Worm (Caenorhabditis elegans) whole organism, dauer: Measurements from ENCODE around the gene acr-3.

Experiments
- unc-62 ChIP-seq: sonication (generic microtip); optimal IDR thresholded peaks from 2 replicates; lab custom pipeline; 2017; ENCODE audit warnings: missing biosample characterization, missing genetic modification reagents, missing genetic modification characterization

The acr-3 gene

DNA sequence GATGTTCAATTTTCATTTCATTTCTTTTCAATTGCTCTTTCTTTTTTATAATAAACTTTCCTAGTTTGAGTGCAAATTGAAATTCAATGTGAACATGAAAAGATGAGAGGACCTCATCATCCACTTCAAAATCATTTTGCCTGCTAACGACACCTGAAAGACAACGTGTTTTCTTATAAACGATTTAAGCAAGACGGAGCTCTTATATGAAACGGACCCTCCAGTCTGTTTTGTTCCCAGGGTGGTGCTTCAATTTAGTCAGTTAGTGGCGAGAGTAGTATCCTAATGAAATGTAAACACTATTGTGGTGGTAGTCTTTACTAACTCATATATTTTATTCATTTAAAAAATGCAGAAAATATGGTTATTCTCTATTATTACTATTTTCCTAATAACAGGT is at the start of gene acr-3:
acr-3 (plus strand) TSS at position 301 of the 400 bp plus-strand sequence.
- no peak for TF ChIP-seq unc-62 (GFP tag; lab: Kevin White, UChicago)

DNA sequence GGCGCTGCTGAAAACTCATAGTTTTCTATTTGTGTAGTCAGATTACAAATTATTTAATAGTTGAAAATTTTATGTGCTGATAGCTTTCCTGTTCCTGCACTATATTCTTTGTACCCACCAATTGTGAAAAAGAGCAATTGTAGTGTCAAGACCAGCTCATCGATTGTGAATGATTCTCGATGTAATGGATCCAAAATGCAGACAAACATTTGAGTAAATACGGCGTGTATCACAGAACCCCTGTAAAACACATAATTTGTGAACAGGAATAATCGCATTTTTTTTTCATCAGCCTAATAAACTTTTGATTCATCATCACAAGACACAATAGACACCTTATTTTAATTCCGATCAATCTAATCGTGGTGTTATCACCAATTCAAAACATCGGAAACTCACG is 47.1 kb upstream of the acr-3 start:
- no peak for TF ChIP-seq unc-62 (GFP tag; lab: Kevin White, UChicago)

DNA sequence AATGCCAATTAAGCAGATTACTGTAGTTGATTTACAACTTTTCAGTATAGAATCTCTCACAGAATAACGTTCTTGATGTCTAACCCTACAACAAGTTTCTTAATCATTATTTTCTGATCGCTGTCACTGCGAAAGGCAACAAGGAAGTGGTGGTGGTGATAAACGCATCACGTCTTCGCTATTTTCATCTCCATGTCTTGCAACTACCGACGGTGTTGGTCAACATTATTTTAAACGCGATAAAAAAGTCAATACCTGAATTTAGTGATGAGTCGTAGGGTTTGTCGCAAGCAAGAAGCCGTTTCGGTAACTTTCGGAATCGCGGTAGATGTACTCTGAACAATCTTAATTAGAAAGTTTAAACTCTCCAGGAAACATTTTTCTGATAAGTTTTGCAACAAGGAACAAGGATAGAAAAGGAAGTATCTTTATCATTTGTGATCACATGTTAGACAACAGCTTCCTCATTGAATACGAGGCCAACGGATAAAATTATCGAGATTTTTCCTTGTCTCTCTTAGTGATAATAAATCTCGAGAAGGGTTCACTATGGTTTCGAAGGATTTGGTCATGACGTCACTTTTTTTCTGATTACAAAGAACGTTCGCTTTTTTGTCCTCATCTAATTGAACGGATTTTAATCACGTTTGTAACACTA is 45.4 kb upstream of the acr-3 start:
- no peak for TF ChIP-seq unc-62 (GFP tag; lab: Kevin White, UChicago)

DNA sequence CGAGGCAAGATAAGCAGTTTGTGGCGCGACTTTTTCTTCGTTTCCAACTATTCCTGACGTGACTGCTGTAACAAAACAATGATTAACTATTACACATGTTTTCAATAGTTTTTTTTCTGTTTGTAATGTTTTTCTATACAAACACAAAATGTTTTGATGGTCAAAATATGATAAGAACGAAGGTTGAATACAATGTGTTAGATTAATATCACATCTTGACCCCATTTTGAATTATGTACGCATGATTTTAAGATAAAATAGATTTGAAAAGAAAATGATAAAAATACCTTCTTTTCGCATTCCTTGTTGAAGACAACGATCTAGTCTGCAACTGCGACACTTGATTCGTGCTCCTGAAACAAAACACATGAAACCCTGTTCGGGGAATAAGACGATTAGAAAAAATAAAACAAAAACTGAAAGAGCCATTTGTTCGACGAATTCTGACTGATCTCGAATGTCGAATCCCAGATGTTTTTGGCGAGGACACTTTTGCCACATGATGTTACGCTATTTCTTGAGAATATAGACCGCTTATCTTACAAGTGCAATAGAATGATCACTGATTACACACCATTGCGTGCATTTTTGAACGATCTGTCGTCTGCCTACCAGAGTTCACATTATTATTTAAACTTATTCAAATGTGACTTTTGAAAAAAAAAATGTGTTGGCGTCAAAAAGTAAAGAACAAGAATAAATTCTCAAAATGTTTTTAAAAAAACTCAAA is 44.0 kb upstream of the acr-3 start:
- no peak for TF ChIP-seq unc-62 (GFP tag; lab: Kevin White, UChicago)

DNA sequence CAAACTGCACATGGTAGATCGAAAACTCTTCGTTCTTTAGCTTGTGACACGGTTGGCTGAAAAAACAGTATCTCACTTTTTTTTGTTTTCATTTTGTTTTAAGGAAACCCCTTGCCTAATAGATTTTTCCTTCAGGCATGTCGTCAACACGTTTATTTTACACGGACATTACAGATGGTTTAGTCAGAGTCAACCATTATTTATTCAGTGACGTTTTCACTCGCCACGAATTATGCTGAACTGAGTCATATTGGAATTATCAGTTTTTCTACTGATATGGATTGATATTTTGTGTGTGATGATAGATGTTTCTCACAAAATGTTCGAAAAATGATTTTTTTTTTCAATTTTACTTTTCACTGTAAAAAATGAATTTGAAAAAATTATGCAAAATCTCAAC is 41.9 kb upstream of the acr-3 start:
- no peak for TF ChIP-seq unc-62 (GFP tag; lab: Kevin White, UChicago)

DNA sequence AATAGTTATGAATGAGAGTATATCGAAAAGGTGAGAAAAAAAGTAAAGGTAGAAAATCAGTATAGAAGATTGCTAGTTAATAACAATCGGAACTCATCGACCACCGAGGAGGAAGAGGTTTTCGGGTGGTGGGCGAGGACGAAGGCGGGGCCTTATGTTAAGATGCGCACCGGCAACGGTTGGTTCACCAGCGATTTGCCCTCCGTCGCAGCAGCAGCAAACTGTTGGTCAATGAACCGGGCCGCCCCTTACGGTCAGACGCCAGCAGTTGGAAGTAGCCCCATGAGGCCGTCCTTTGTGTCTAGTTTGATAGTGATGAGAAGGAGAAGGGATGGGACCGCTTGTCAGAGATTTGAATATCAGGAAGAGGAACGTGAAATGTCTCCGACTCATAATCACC is 40.4 kb upstream of the acr-3 start, which contains the start of gene nhr-137:
nhr-137 (minus strand) TSS at position 101 of the 400 bp plus-strand sequence.
- TF ChIP-seq unc-62 (GFP tag; lab: Kevin White, UChicago): no peak

DNA sequence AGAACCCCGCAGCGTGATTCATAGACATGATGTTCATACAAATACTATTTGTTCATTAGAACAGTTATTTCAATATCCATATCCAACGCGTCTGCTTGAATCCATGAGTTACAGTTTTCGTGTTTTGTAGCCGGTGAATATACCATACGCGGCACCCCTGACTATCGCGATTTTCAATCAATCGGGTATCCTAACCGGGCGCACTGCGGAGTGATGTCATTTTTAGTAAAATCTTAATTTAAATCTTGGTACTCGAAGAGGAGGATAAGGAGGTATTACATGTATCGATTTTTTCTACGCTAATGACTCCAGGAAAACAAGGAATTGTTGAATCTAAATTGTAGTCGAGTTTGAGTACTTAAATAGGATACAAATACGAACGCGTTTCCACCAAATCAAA is 40.0 kb upstream of the acr-3 start:
- no peak for TF ChIP-seq unc-62 (GFP tag; lab: Kevin White, UChicago)

DNA sequence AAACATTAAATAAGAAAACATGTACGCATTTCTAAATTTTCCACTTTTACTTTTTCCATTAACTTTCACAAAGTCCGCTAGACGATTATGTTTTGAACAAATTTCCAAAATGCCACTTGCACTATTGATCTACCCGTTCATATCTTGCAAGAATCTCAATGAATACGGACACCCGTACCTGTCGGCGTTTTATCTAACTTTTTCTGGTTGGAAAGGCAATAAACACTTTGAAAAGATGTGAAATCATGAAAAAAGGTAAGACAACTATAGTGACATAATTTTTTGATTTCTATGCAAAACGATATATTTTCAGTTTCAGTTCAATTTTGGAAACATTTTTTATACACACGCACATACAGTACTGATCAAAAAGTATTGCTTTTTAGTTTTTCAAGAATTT is 37.6 kb upstream of the acr-3 start:
- no peak for TF ChIP-seq unc-62 (GFP tag; lab: Kevin White, UChicago)

DNA sequence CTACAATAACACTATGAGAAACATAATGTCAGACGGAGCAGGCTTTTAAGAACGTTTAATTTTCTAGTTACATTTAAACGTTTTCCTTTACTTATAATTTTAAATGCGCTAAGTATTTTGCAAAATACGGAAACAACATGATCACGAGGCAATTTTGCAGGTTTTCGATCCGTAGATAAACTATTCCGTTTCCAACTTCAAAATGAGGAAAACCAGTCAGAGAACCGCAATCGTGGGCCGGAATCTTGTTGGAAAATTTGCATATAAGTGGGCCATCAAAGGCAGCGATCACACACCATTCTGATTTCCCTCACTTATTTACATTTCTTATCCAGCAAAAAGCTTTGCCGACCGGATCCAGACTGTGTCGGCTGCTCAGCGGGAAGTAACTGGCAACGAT is 36.8 kb upstream of the acr-3 start, which contains the start of gene col-172:
col-172 (plus strand) TSS at position 301 of the 400 bp plus-strand sequence.
- TF ChIP-seq unc-62 (GFP tag; lab: Kevin White, UChicago): no peak

DNA sequence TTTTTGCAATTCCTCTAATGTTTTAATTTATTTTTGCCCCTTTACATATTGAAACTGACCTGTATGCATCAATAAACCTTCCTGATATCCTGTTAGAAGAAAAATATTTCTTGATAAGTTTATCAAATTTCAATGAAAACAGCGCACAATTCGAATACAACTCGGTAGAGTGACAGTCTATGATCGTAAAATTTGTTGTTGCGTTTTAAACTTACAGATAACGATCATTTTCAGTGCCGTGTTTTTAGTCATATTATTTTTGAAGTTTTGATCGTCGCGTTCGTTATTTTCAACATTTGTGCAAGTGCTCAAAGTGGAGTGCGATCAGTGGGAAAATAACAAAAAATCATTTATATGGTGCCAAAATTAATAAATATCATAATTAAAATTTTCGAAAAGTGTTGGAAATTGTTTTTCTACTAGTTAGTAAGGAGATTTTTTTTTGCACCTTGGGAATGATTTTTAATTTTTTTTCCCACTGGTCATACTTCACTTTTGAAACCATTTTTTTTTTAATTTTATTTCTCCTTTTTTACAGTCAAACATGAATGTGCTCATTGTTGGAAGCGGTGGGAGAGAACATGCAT is 34.9 kb upstream of the acr-3 start, which contains the start of gene F38B6.4:
F38B6.4 (plus strand) TSS at position 537 of the 587 bp plus-strand sequence.
- no peak for TF ChIP-seq unc-62 (GFP tag; lab: Kevin White, UChicago)

DNA sequence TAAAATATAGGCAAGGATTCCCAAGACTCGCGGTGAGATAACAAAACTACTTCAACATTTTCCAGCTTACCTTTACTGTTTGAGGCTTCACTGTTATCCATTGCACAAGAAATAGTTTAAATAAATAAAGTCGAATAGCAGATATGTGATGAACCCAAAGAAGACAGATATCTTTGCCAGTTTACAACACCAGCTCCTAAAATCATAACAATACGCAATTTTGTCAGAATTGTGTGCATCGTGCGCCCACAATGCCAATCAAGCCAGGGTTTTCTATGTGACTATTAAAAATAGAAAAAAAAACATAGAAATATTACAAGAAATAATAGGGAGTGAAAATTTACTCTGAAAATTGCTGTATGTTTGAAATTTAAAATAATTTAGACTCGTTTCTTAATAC is 26.7 kb upstream of the acr-3 start, which contains the start of gene F38B6.8:
F38B6.8 (minus strand) TSS at position 101 of the 400 bp plus-strand sequence.
- TF ChIP-seq unc-62 (GFP tag; lab: Kevin White, UChicago): no peak

DNA sequence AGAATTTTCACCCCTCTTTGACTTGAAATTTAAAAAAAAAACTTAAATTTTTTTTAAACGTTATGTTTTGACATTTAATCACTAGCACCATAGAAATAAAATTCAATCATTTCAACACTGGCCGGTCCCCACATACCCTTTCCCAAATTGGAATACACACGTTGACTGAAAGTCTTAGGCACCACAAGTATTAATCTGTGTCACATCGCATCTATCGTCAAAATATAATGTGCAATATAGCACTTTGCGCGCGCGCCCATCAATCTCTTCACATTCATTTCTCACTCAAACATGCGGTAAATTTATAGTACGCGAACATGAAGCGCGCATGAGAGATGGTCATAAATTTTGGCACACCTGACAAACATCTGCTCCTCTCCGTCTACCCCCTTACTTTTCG is 22.0 kb upstream of the acr-3 start:
- TF ChIP-seq unc-62 (GFP tag; lab: Kevin White, UChicago): no peak

DNA sequence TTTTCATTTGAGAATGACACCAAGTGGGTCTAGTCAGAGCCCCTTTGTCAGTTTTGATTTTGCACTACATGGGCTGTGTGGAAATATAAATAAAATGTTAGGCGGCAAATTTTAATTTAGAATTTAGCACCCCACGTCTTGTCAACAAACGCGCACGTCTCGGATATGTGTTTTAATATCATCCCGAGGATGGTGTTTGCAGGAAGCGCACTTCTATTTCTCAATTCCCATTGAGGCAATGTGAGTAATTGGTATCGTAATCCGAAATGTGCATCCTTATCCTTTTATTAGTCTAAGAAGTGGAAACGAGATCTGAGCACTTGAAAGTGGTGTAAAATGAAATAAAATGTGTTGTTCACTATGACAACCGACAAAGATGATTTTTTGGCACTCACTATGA is 21.6 kb upstream of the acr-3 start:
- TF ChIP-seq unc-62 (GFP tag; lab: Kevin White, UChicago): no peak

DNA sequence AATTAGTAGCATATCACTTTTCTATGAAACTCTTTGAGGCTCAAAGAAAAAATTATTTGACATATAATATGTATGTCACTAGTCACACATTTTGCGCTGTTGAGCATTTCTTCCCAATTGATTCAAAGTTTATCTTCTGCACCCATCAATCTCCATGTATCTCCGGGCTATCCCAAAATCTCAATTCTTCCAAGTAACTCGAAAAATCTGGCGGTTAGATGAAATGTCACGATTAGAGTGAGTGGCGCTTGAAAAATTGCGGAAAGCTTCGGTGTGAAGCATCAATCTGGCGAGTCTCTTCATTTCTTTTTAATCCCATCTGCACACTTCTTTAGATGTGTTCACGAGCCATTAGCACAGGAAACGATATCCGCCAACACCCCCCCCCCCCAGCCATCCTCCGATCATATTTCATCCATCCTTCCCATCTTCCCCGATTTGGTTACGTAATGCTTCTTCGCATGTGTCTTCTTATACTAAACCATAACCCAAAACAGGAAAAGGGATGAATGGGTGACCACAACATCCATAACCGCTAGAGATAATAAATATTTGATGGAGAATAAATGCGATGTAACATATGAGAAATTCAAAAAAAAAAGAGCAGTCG is 20.3 kb upstream of the acr-3 start:
- TF ChIP-seq unc-62 (GFP tag; lab: Kevin White, UChicago): no peak

DNA sequence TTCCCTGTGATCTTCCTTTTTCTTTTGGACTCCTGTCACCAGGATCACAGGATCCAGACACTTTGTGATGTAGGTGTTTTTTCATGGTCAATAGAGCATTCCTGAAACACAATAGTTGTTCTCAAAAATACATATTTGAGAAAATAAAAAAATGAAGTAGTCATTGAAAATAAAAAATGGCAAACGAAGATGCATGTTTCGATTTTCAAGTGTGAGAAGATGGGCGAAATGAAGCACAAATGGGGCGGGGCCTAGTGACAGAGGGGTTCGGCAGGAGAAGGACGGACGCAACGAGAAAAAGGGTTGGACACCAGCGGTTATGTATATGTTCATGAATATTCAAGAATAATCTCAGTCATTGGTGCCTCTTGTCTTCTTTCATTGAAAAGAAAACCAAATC is 19.4 kb upstream of the acr-3 start, which contains the start of gene F38B6.6:
F38B6.6 (minus strand) TSS at position 101 of the 400 bp plus-strand sequence.
- no peak for TF ChIP-seq unc-62 (GFP tag; lab: Kevin White, UChicago)

DNA sequence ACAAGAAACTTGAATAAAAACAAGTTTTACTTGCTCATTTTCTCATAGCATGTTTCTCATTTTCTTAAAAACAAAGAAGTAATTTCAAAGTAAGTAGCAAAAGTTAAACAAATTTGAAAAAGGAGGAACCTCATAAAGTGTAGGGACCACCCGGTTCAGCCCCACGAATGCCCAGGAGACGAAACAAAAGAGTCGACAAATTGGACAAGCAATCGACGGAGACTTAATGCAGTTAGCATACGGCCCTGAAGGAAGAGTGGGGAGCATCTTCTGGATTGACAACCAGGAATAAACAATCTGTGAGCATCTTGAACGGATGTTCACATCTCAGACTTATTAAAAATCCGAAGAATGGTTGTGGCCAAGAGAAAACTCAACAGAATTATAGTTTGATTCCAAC is 17.7 kb upstream of the acr-3 start:
- TF ChIP-seq unc-62 (GFP tag; lab: Kevin White, UChicago): no peak
